Worm (Caenorhabditis elegans) whole organism, mixed stage, embryonic: Measurements from ENCODE around the gene Y113G7A.13.

Experiments
- blmp-1 ChIP-seq: fragments of 150-350 bp; optimal IDR thresholded peaks from 2 replicates; lab custom pipeline; 2014; ENCODE audit warnings: missing biosample characterization, missing genetic modification characterization
- elt-1 ChIP-seq: sonication (generic microtip); optimal IDR thresholded peaks from 2 replicates; lab custom pipeline; 2017; ENCODE audit warnings: missing genetic modification characterization, mild to moderate bottlenecking, missing compliant biosample characterization, antibody characterized with exemption, moderate library complexity, borderline replicate concordance; ENCODE audit not compliant: insufficient read depth
- lin-32 ChIP-seq: fragments of 200-800 bp; sonication (Bioruptor generic); optimal IDR thresholded peaks from 2 replicates; lab custom pipeline; 2018; ENCODE audit warnings: mild to moderate bottlenecking, missing genetic modification characterization, missing compliant biosample characterization
- lsy-2 ChIP-seq: fragments of 150-350 bp; optimal IDR thresholded peaks from 2 replicates; lab custom pipeline; 2014; ENCODE audit warnings: missing biosample characterization, missing genetic modification characterization
- mep-1 ChIP-seq: fragments of 150-350 bp; optimal IDR thresholded peaks from 2 replicates; lab custom pipeline; 2017; ENCODE audit warnings: missing biosample characterization, missing genetic modification reagents, missing genetic modification characterization, inconsistent platforms
- nhr-12 ChIP-seq: fragments of 150-350 bp; optimal IDR thresholded peaks from 2 replicates; lab custom pipeline; 2014; ENCODE audit warnings: missing biosample characterization, missing genetic modification characterization
- nhr-237 ChIP-seq: fragments of 150-350 bp; optimal IDR thresholded peaks from 2 replicates; lab custom pipeline; 2014; ENCODE audit warnings: missing biosample characterization, missing genetic modification characterization
- nhr-28 ChIP-seq: fragments of 150-350 bp; optimal IDR thresholded peaks from 2 replicates; lab custom pipeline; 2014; ENCODE audit warnings: missing biosample characterization, missing genetic modification characterization
- nhr-76 ChIP-seq: sonication (generic microtip); optimal IDR thresholded peaks from 2 replicates; lab custom pipeline; 2017; ENCODE audit warnings: missing biosample characterization, missing genetic modification characterization
- pha-4 ChIP-seq: fragments of 150-350 bp; optimal IDR thresholded peaks from 2 replicates; lab custom pipeline; 2018; ENCODE audit warnings: missing biosample characterization, missing genetic modification reagents, missing genetic modification characterization
- snpc-4 ChIP-seq: fragments of 150-350 bp; optimal IDR thresholded peaks from 2 replicates; lab custom pipeline; 2014; ENCODE audit warnings: missing biosample characterization, missing genetic modification characterization
- unc-39 ChIP-seq: fragments of 150-350 bp; optimal IDR thresholded peaks from 2 replicates; lab custom pipeline; 2014; ENCODE audit warnings: missing biosample characterization, missing genetic modification characterization
- unc-62 ChIP-seq: fragments of 150-350 bp; optimal IDR thresholded peaks from 2 replicates; lab custom pipeline; 2014; ENCODE audit warnings: missing biosample characterization, missing genetic modification reagents, missing genetic modification characterization

DNA sequence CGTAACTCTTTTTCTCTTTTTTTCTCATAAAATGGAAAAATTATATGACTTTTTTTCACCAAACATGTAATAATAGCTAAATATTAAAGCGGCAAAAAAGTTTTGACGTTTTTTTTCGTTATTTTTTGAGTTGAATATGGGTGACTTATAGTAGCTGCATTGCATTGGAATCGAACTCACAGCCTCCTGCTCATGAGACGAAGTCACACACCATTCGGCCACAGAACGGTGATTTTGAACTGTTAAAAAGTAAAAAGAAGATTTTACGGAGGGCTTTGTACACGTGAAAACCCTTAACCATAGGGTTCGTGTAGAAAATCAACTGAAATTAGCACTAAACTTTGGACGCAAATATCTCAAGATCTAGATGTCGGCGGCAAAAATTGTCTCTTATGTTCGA is 3.9 kb downstream of the Y113G7A.13 start:
- no peak for TF ChIP-seq blmp-1 (tag; lab: Kevin White, UChicago)
- TF ChIP-seq unc-62 (GFP tag; lab: Kevin White, UChicago): no peak
- TF ChIP-seq pha-4 (tag; lab: Kevin White, UChicago): no peak
- TF ChIP-seq nhr-237 (tag; lab: Kevin White, UChicago): no peak
- no peak for TF ChIP-seq snpc-4 (tag; lab: Kevin White, UChicago)
- no peak for TF ChIP-seq nhr-76 (tag; lab: Kevin White, UChicago)
- TF ChIP-seq elt-1 (tag; lab: Kevin White, UChicago): no peak
- TF ChIP-seq nhr-12 (tag; lab: Kevin White, UChicago): no peak
- no peak for TF ChIP-seq unc-39 (tag; lab: Kevin White, UChicago)
- TF ChIP-seq lsy-2: no peak
- TF ChIP-seq lin-32: no peak
- TF ChIP-seq nhr-28 (tag; lab: Kevin White, UChicago): no peak
- no peak for TF ChIP-seq mep-1 (tag; lab: Kevin White, UChicago)
